Fruit fly (Drosophila melanogaster): ENCODE results near the gene CG42488.

Gene CG42488

dm6 chr3R:25459200-25459809, 23.6 kb upstream of the CG42488 start:
- TF ChIP-seq Eip93F (GFP tag; optimal IDR thresholded peaks at IDR 0.05) (no peak), Ets96B (tag; optimal IDR thresholded peaks at IDR 0.05) (peak; percentile 18), fkh (GFP tag; optimal IDR thresholded peaks at IDR 0.05) (no peak), Eip78C (GFP tag) (peak; percentile 88), Eip75B (GFP tag; optimal IDR thresholded peaks at IDR 0.05) (no peak), vri (GFP tag; optimal IDR thresholded peaks at IDR 0.05) (no peak), CG6163 (GFP tag; IDR thresholded peaks at IDR 0.05) (0 out of 3 replicates have a peak, but pooled peaks have one; percentile 27), Lpt (GFP tag; optimal IDR thresholded peaks at IDR 0.05) (peak; percentile 11), CG16779 (tag; optimal IDR thresholded peaks at IDR 0.05) (no peak), CG11294 (GFP tag; IDR thresholded peaks at IDR 0.05) (no peak), fd85E (GFP tag; optimal IDR thresholded peaks at IDR 0.05) (no peak), Hr38 (GFP tag; optimal IDR thresholded peaks at IDR 0.05) (no peak), esn (GFP tag; optimal IDR thresholded peaks at IDR 0.05) (peak; percentile 23), Sox14 (GFP tag; optimal IDR thresholded peaks at IDR 0.05) (peak; percentile 5), svp (GFP tag) (no peak), Hr39 (GFP tag; optimal IDR thresholded peaks at IDR 0.05) (peak; percentile 44), Sox15 (GFP tag; optimal IDR thresholded peaks at IDR 0.05) (peak; percentile 27), CG7368 (GFP tag; optimal IDR thresholded peaks at IDR 0.05) (no peak), spab (GFP tag; optimal IDR thresholded peaks at IDR 0.05) (peak; percentile 13), cyc (GFP tag; optimal IDR thresholded peaks at IDR 0.05) (no peak), Sox102F (GFP tag; optimal IDR thresholded peaks at IDR 0.05) (peak; percentile 12), Smox (GFP tag; optimal IDR thresholded peaks at IDR 0.05) (peak; percentile 33), CG10669 (GFP tag; optimal IDR thresholded peaks at IDR 0.05) (no peak), lz (GFP tag; optimal IDR thresholded peaks at IDR 0.05) (no peak), CG11902 (GFP tag; optimal IDR thresholded peaks at IDR 0.05) (no peak), ss (GFP tag; optimal IDR thresholded peaks at IDR 0.05) (peak in 1 of 2 experiments; percentile 69), CG32006 (GFP tag; optimal IDR thresholded peaks at IDR 0.05) (peak; percentile 75), CG4318 (GFP tag; optimal IDR thresholded peaks at IDR 0.05) (peak; percentile 39), CG6792 (GFP tag; optimal IDR thresholded peaks at IDR 0.05) (peak; percentile 15), CG8632 (GFP tag; optimal IDR thresholded peaks at IDR 0.05) (peak; percentile 45), CG3032 (tag; optimal IDR thresholded peaks at IDR 0.05) (peak; percentile 42), CG34406 (GFP tag; optimal IDR thresholded peaks at IDR 0.05) (peak; percentile 51), CG6276 (GFP tag; optimal IDR thresholded peaks at IDR 0.05) (peak; percentile 69), CG3919 (GFP tag; optimal IDR thresholded peaks at IDR 0.05) (peak; percentile 29), CG9139 (GFP tag; optimal IDR thresholded peaks at IDR 0.05) (no peak), pdm3 (GFP tag; optimal IDR thresholded peaks at IDR 0.05) (peak; percentile 37), Hr4 (GFP tag; optimal IDR thresholded peaks at IDR 0.05) (peak; percentile 46), topi (GFP tag; optimal IDR thresholded peaks at IDR 0.05) (peak; percentile 53), Gug (GFP tag; IDR thresholded peaks at IDR 0.05) (no peak), OdsH (GFP tag; optimal IDR thresholded peaks at IDR 0.05) (peak; percentile 53), dsx (GFP tag; optimal IDR thresholded peaks at IDR 0.05; ENCODE audit: poor library complexity, severe bottlenecking) (no peak), CG6808 (GFP tag; optimal IDR thresholded peaks at IDR 0.05) (no peak), Ets21C (GFP tag; optimal IDR thresholded peaks at IDR 0.05) (no peak), CG11762 (GFP tag; optimal IDR thresholded peaks at IDR 0.05; ENCODE audit: insufficient read depth) (no peak), dac (GFP tag; optimal IDR thresholded peaks at IDR 0.05) (no peak), salr (GFP tag; optimal IDR thresholded peaks at IDR 0.05) (peak in 1 of 2 experiments; percentile 60), eg (GFP tag; IDR thresholded peaks at IDR 0.05) (no peak), acj6 (GFP tag; optimal IDR thresholded peaks at IDR 0.05) (peak; percentile 53), CG31627 (GFP tag; optimal IDR thresholded peaks at IDR 0.05) (no peak), CG6854 (GFP tag; optimal IDR thresholded peaks at IDR 0.05) (no peak), CG10631 (GFP tag; optimal IDR thresholded peaks at IDR 0.05) (peak; percentile 53), CG1621 (tag; optimal IDR thresholded peaks at IDR 0.05) (no peak)
